Worm (Caenorhabditis elegans) whole organism, late embryonic: ENCODE data around the gene C45G9.2.

Experiments used
- C08G9.2 ChIP-seq: sonication (generic microtip); optimal IDR thresholded peaks from 2 replicates; lab custom pipeline; 2016; ENCODE audit warnings: mild to moderate bottlenecking, missing genetic modification characterization, moderate library complexity, missing compliant biosample characterization
- F13H6.1 ChIP-seq: sonication (generic microtip); optimal IDR thresholded peaks from 2 replicates; lab custom pipeline; 2016; ENCODE audit warnings: missing genetic modification characterization, missing compliant biosample characterization
- ama-1 ChIP-seq: fragments of 150-350 bp; optimal IDR thresholded peaks from 2 replicates; lab custom pipeline; 2014
- ceh-48 ChIP-seq: sonication (generic microtip); optimal IDR thresholded peaks from 2 replicates; lab custom pipeline; 2016; ENCODE audit warnings: missing genetic modification characterization, inconsistent platforms, missing compliant biosample characterization
- ceh-9 ChIP-seq: sonication (generic microtip); optimal IDR thresholded peaks from 2 replicates; lab custom pipeline; 2016; ENCODE audit warnings: mild to moderate bottlenecking, missing genetic modification characterization, inconsistent platforms, missing compliant biosample characterization
- hlh-8 ChIP-seq: sonication (generic microtip); optimal IDR thresholded peaks from 2 replicates; lab custom pipeline; 2016; ENCODE audit warnings: missing genotype, missing genetic modification characterization, missing compliant biosample characterization
- nfya-1 ChIP-seq: sonication (generic microtip); optimal IDR thresholded peaks from 2 replicates; lab custom pipeline; 2017; ENCODE audit warnings: missing genetic modification characterization, mild to moderate bottlenecking, missing compliant biosample characterization, antibody characterized with exemption, moderate library complexity
- nhr-11 ChIP-seq: fragments of 150-350 bp; optimal IDR thresholded peaks from 2 replicates; lab custom pipeline; 2014; ENCODE audit warnings: missing biosample characterization, missing genetic modification characterization
- nhr-232 ChIP-seq: sonication (generic microtip); optimal IDR thresholded peaks from 2 replicates; lab custom pipeline; 2016; ENCODE audit warnings: missing genetic modification characterization, missing compliant biosample characterization
- pha-4 ChIP-seq: fragments of 150-350 bp; optimal IDR thresholded peaks from 2 replicates; lab custom pipeline; 2018; ENCODE audit warnings: missing biosample characterization, missing genetic modification reagents, missing genetic modification characterization
- pqm-1 ChIP-seq: sonication (generic microtip); optimal IDR thresholded peaks from 2 replicates; lab custom pipeline; 2016; ENCODE audit warnings: missing genetic modification characterization, missing compliant biosample characterization

DNA sequence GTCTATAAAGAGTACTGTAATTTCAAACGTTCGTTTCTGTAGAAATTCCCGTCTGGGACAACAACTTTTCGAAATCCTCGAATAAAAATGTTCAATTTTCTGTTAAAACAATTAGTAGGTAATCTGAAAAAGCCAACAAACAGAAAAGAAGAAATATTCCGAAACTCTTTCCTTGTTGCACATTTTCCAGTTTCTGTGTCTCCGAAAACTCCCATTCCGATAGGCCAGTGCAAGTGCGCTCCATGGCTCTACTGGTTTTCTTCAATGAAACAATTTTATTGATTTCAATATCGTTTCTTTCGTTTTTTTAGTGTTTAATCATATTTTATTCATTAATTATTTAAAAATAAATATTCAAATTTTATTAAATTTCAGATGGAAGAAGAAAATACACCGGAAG, 33.8 kb downstream of the C45G9.2 start, which contains the start of gene F54D8.6:
- no peak for TF ChIP-seq nhr-11
- peak; percentile 6 for TF ChIP-seq hlh-8 (tag; lab: Kevin White, UChicago)
- no peak for TF ChIP-seq C08G9.2 (tag; lab: Kevin White, UChicago)
- TF ChIP-seq pqm-1 (tag; lab: Kevin White, UChicago) = no peak
- TF ChIP-seq ama-1 = no peak
- peak; percentile 71 for TF ChIP-seq ceh-48 (tag; lab: Kevin White, UChicago)
- TF ChIP-seq ceh-9 (tag; lab: Kevin White, UChicago) = no peak
- TF ChIP-seq pha-4 (tag; lab: Kevin White, UChicago) = no peak
- TF ChIP-seq nfya-1 (tag; lab: Kevin White, UChicago) = peak; percentile 1
- no peak for TF ChIP-seq nhr-232 (tag; lab: Kevin White, UChicago)
- TF ChIP-seq F13H6.1 (tag; lab: Kevin White, UChicago) = no peak
